Worm (Caenorhabditis elegans) whole organism, L4 larva: Measurements from ENCODE around the gene C14C6.6.
A peak's percentile ranks its signal among the peaks of the same experiment; 100 is the strongest.

Experiments
- Y105C5A.15 ChIP-seq: fragments of 200-800 bp; sonication (Bioruptor generic); IDR thresholded peaks from 2 replicates; pipeline ENCODE4 v1.3.6; 2022; ENCODE audit warnings: missing genetic modification characterization, missing compliant biosample characterization
- Y48G9A.11 ChIP-seq: fragments of 200-800 bp; sonication (Bioruptor generic); IDR thresholded peaks from 2 replicates; pipeline ENCODE4 v1.3.6; 2022; ENCODE audit warnings: missing genetic modification reagents, missing genetic modification characterization, missing compliant biosample characterization
- ZK546.5 ChIP-seq, 2 experiments: sonication (generic microtip); optimal IDR thresholded peaks; 2 replicates each; lab custom pipeline; 2017; ENCODE audit warnings: missing biosample characterization in 2 of 2, missing genetic modification characterization in 2 of 2
- aha-1 ChIP-seq: fragments of 150-350 bp; peaks from one replicate; lab custom pipeline; 2014; ENCODE audit warnings: missing biosample characterization, missing genetic modification characterization
- ceh-32 ChIP-seq: sonication (generic microtip); optimal IDR thresholded peaks from 2 replicates; lab custom pipeline; 2016; ENCODE audit warnings: mild to moderate bottlenecking, missing genetic modification characterization, missing compliant biosample characterization; ENCODE audit not compliant: poor library complexity
- ceh-82 ChIP-seq: sonication (generic microtip); optimal IDR thresholded peaks from 2 replicates; lab custom pipeline; 2017; ENCODE audit warnings: missing biosample characterization, missing genetic modification characterization
- ctbp-1 ChIP-seq: fragments of 200-800 bp; sonication (Bioruptor generic); IDR thresholded peaks from 2 replicates; pipeline ENCODE4 v1.3.6; 2022; ENCODE audit warnings: missing genetic modification reagents, missing genetic modification characterization, missing compliant biosample characterization
- daf-12 ChIP-seq: fragments of 150-350 bp; optimal IDR thresholded peaks from 2 replicates; lab custom pipeline; 2014; ENCODE audit warnings: missing biosample characterization, missing genetic modification reagents, missing genetic modification characterization
- daf-8 ChIP-seq: fragments of 200-800 bp; sonication (Bioruptor generic); IDR thresholded peaks from 2 replicates; pipeline ENCODE4 v1.3.6; 2022; ENCODE audit warnings: missing genetic modification characterization, missing compliant biosample characterization
- egl-27 ChIP-seq: sonication (generic microtip); optimal IDR thresholded peaks from 3 replicates; lab custom pipeline; 2017; ENCODE audit warnings: missing biosample characterization, missing genetic modification reagents, missing genetic modification characterization
- hmg-1.1 ChIP-seq: fragments of 200-800 bp; sonication (Bioruptor generic); IDR thresholded peaks from 2 replicates; pipeline ENCODE4 v1.3.6; 2022; ENCODE audit warnings: missing genetic modification reagents, missing genetic modification characterization, missing compliant biosample characterization
- jun-1 ChIP-seq: fragments of 150-350 bp; optimal IDR thresholded peaks from 2 replicates; lab custom pipeline; 2014; ENCODE audit warnings: missing biosample characterization, missing genetic modification reagents, missing genetic modification characterization
- lin-1 ChIP-seq: fragments of 200-800 bp; sonication (Bioruptor generic); IDR thresholded peaks from 2 replicates; pipeline ENCODE4 v1.3.6; 2022; ENCODE audit warnings: missing genetic modification reagents, missing genetic modification characterization, missing compliant biosample characterization
- lsy-2 ChIP-seq, 2 experiments: fragments of 150-350 bp in 1 of 2; sonication (generic microtip) in 1 of 2; optimal IDR thresholded peaks; 2 replicates each; lab custom pipeline; 2014 to 2017; ENCODE audit warnings: missing biosample characterization in 2 of 2, missing genetic modification characterization in 2 of 2
- mdl-1 ChIP-seq, 2 experiments: fragments of 150-350 bp in 1 of 2; sonication (generic microtip) in 1 of 2; optimal IDR thresholded peaks; 2 replicates each; lab custom pipeline; 2014 to 2017; ENCODE audit warnings: missing biosample characterization in 2 of 2, missing genetic modification characterization in 2 of 2
- mxl-2 ChIP-seq: fragments of 200-800 bp; sonication (Bioruptor generic); conservative IDR thresholded peaks from 2 replicates; pipeline ENCODE4 v1.3.6; 2022; ENCODE audit warnings: missing genetic modification reagents, missing genetic modification characterization, missing compliant biosample characterization
- mxl-3 ChIP-seq: fragments of 200-800 bp; sonication (Bioruptor generic); optimal IDR thresholded peaks from 2 replicates; lab custom pipeline; 2018; ENCODE audit warnings: mild to moderate bottlenecking, missing genetic modification characterization, missing compliant biosample characterization
- nhr-10 ChIP-seq: fragments of 150-350 bp; optimal IDR thresholded peaks from 2 replicates; lab custom pipeline; 2014; ENCODE audit warnings: missing biosample characterization, missing genetic modification characterization
- nhr-102 ChIP-seq: sonication (generic microtip); optimal IDR thresholded peaks from 2 replicates; lab custom pipeline; 2016; ENCODE audit warnings: mild to moderate bottlenecking, missing genetic modification characterization, moderate library complexity, missing compliant biosample characterization
- nhr-111 ChIP-seq: fragments of 200-800 bp; sonication (Bioruptor generic); optimal IDR thresholded peaks from 2 replicates; lab custom pipeline; 2018; ENCODE audit warnings: mild to moderate bottlenecking, missing genetic modification characterization, missing compliant biosample characterization
- nhr-76 ChIP-seq: fragments of 150-350 bp; optimal IDR thresholded peaks from 2 replicates; lab custom pipeline; 2014; ENCODE audit warnings: missing biosample characterization, missing genetic modification characterization
- pha-4 ChIP-seq, 2 experiments: fragments of 150-350 bp in 1 of 2; fragments of 200-800 bp in 1 of 2; sonication (Bioruptor generic) in 1 of 2; IDR thresholded peaks in 1 of 2; optimal IDR thresholded peaks in 1 of 2; 2 replicates each; pipeline versions ENCODE4 v1.3.6 to Lab custom; 2014 to 2022; ENCODE audit warnings: missing genetic modification characterization in 2 of 2, missing genetic modification reagents in 2 of 2, missing biosample characterization in 1 of 2, missing compliant biosample characterization in 1 of 2
- php-3 ChIP-seq: fragments of 200-800 bp; sonication (Bioruptor generic); IDR thresholded peaks from 2 replicates; pipeline ENCODE4 v1.3.6; 2022; ENCODE audit warnings: missing genetic modification reagents, missing genetic modification characterization, missing compliant biosample characterization
- pqm-1 ChIP-seq: sonication (generic microtip); optimal IDR thresholded peaks from 2 replicates; lab custom pipeline; 2017; ENCODE audit warnings: missing biosample characterization, missing genetic modification characterization
- set-16 ChIP-seq: fragments of 200-800 bp; sonication (Bioruptor generic); IDR thresholded peaks from 2 replicates; pipeline ENCODE4 v1.3.6; 2022; ENCODE audit warnings: missing genetic modification reagents, missing genetic modification characterization, missing compliant biosample characterization
- skn-1 ChIP-seq: fragments of 150-350 bp; optimal IDR thresholded peaks from 2 replicates; lab custom pipeline; 2014; ENCODE audit warnings: missing biosample characterization, missing genetic modification characterization
- tra-1 ChIP-seq: fragments of 200-800 bp; sonication (Bioruptor generic); IDR thresholded peaks from 2 replicates; pipeline ENCODE4 v1.3.6; 2022; ENCODE audit warnings: missing genetic modification reagents, missing genetic modification characterization, missing compliant biosample characterization

The C14C6.6 gene

ce11 chrV:505191-505590, 42.7 kb downstream of the C14C6.6 start, which contains the start of gene srlf-19:
TSS of gene srlf-19 (plus strand) at chrV:505491.
- no peak for TF ChIP-seq tra-1
- TF ChIP-seq nhr-102 (tag; lab: Kevin White, UChicago): no peak
- no peak for TF ChIP-seq mdl-1 (tag; optimal IDR thresholded peaks at IDR 0.05; lab: Kevin White, UChicago)
- TF ChIP-seq nhr-76 (tag; lab: Kevin White, UChicago): no peak
- TF ChIP-seq daf-12 (tag; lab: Kevin White, UChicago): no peak
- TF ChIP-seq lsy-2 (tag; optimal IDR thresholded peaks at IDR 0.05; lab: Kevin White, UChicago): no peak
- TF ChIP-seq nhr-111 (GFP tag; lab: Kevin White, UChicago): no peak
- TF ChIP-seq hmg-1.1 (GFP tag; lab: Robert Waterston, UW): no peak
- TF ChIP-seq php-3: no peak

- no peak for TF ChIP-seq mdl-1 (tag; optimal IDR thresholded peaks at IDR 0.05; lab: Kevin White, UChicago)
- TF ChIP-seq mxl-3: no peak
- no peak for TF ChIP-seq ctbp-1 (GFP tag; lab: Robert Waterston, UW)
- no peak for TF ChIP-seq Y48G9A.11
- TF ChIP-seq, all 104 proteins: peak for 0
Measured at ce11 chrV:503728-504127, 44.2 kb downstream of the C14C6.6 start, which contains the start of gene srlf-35. TSS of gene srlf-35 (plus strand) at chrV:504028.

- TF ChIP-seq mxl-2 (GFP tag; lab: Robert Waterston, UW) (no peak), ceh-82 (tag; lab: Kevin White, UChicago) (no peak), egl-27 (tag; lab: Kevin White, UChicago) (no peak), pqm-1 (tag; lab: Kevin White, UChicago) (no peak), aha-1 (tag; lab: Kevin White, UChicago) (peak; percentile 96), daf-8 (no peak), set-16 (GFP tag; lab: Robert Waterston, UW) (no peak), ceh-32 (no peak)
- TF ChIP-seq, all 104 proteins: peak for 1
Measured at ce11 chrV:502803-503273, 45.0 kb downstream of the C14C6.6 start, which contains the start of gene T01G6.10. TSS of gene T01G6.10 (minus strand) at chrV:503223.

- no peak for TF ChIP-seq aha-1 (tag; lab: Kevin White, UChicago)
- TF ChIP-seq Y105C5A.15 (GFP tag; lab: Robert Waterston, UW): no peak
Measured at ce11 chrV:501230-501629, 46.6 kb downstream of the C14C6.6 start, which contains the start of gene str-256. TSS of gene str-256 (minus strand) at chrV:501330.

ce11 chrV:500535-500934, 47.3 kb downstream of the C14C6.6 start:
- TF ChIP-seq set-16 (GFP tag; lab: Robert Waterston, UW) (peak; percentile 54; the same call in 1 of the 2 replicates), ZK546.5 (tag; optimal IDR thresholded peaks at IDR 0.05; lab: Kevin White, UChicago) (no peak), nhr-10 (no peak), pha-4 (GFP tag; IDR thresholded peaks at IDR 0.05; lab: Robert Waterston, UW) (no peak), pha-4 (tag; optimal IDR thresholded peaks at IDR 0.05; lab: Kevin White, UChicago) (no peak), skn-1 (tag; lab: Kevin White, UChicago) (no peak), lin-1 (GFP tag; lab: Robert Waterston, UW) (no peak), aha-1 (tag; lab: Kevin White, UChicago) (no peak)

DNA sequence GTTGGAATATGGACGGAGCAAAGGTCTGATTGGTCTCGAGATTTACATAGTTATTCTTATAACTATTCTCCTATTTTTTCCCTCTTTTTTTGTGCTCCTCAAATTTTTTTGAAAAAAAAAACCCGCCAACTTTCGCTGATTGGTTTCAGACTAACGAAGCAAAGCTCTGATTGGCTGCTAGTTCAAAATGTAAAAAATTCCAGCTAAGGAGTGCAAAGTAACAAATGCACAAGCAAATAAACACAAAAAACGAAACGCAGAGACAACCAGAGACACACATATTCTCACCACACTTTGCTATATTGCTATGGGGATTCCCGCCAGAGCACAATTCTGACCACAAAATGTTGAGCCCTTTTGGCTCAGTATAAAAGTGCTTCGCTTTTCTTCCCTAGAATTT, 50.5 kb downstream of the C14C6.6 start, which contains the start of gene T01G6.1:
Gene T01G6.1 (plus strand): TSS at position 301 of the 400 bp plus-strand sequence.
- TF ChIP-seq jun-1 (tag; lab: Kevin White, UChicago) (no peak), aha-1 (tag; lab: Kevin White, UChicago) (peak; percentile 22), pqm-1 (tag; lab: Kevin White, UChicago) (no peak)
